Fruit fly (Drosophila melanogaster) whole organism, embryonic: Measurements from ENCODE around the gene gro.

ENCODE experiments used
- B-H2 ChIP-seq: fragments of 200-800 bp; sonication (Bioruptor generic); optimal IDR thresholded peaks from 2 replicates; lab custom pipeline; 2018; ENCODE audit warnings: missing biosample characterization, mild to moderate bottlenecking, missing genetic modification characterization
- CG10209 ChIP-seq: fragments of 200-800 bp; sonication (Bioruptor generic); optimal IDR thresholded peaks from 3 replicates; lab custom pipeline; 2017; ENCODE audit warnings: missing biosample characterization, mild to moderate bottlenecking, missing genetic modification characterization, missing genetic modification reagents
- CG10654 ChIP-seq: fragments of 200-800 bp; sonication (Bioruptor generic); optimal IDR thresholded peaks from 2 replicates; lab custom pipeline; 2016; ENCODE audit warnings: missing biosample characterization, missing genetic modification characterization
- CG10979 ChIP-seq: fragments of 200-800 bp; sonication (Bioruptor generic); optimal IDR thresholded peaks from 2 replicates; lab custom pipeline; 2018; ENCODE audit warnings: missing biosample characterization, mild to moderate bottlenecking, missing genetic modification characterization, moderate library complexity
- CG11398 ChIP-seq: fragments of 200-800 bp; sonication (Bioruptor generic); optimal IDR thresholded peaks from 2 replicates; lab custom pipeline; 2016; ENCODE audit warnings: missing biosample characterization, missing genetic modification characterization
- CG13424 ChIP-seq: fragments of 200-800 bp; sonication (Bioruptor generic); optimal IDR thresholded peaks from 2 replicates; lab custom pipeline; 2019; ENCODE audit warnings: missing biosample characterization, mild to moderate bottlenecking, missing genetic modification characterization, moderate library complexity
- CG14667 ChIP-seq: fragments of 200-800 bp; sonication (Bioruptor generic); IDR thresholded peaks from 2 replicates; pipeline ENCODE4 v1.3.6; 2022; ENCODE audit warnings: missing biosample characterization, missing genetic modification characterization
- CG14965 ChIP-seq: fragments of 200-800 bp; sonication (Bioruptor generic); optimal IDR thresholded peaks from 2 replicates; lab custom pipeline; 2016; ENCODE audit warnings: missing biosample characterization, missing genetic modification characterization, borderline replicate concordance
- CG15073 ChIP-seq: fragments of 200-800 bp; sonication (Bioruptor generic); optimal IDR thresholded peaks from 2 replicates; lab custom pipeline; 2016; ENCODE audit warnings: missing biosample characterization, missing genetic modification characterization
- CG1529 ChIP-seq: fragments of 200-800 bp; sonication (Bioruptor generic); optimal IDR thresholded peaks from 3 replicates; lab custom pipeline; 2018; ENCODE audit warnings: missing biosample characterization, missing genetic modification characterization
- CG17385 ChIP-seq: fragments of 200-800 bp; sonication (Bioruptor generic); optimal IDR thresholded peaks from 3 replicates; lab custom pipeline; 2018; ENCODE audit warnings: missing biosample characterization, mild to moderate bottlenecking, missing genetic modification characterization
- CG31365 ChIP-seq: fragments of 200-800 bp; sonication (Bioruptor generic); optimal IDR thresholded peaks from 2 replicates; lab custom pipeline; 2018; ENCODE audit warnings: missing biosample characterization, mild to moderate bottlenecking, missing genetic modification characterization
- CG33213 ChIP-seq: fragments of 200-800 bp; sonication (Bioruptor generic); optimal IDR thresholded peaks from 3 replicates; lab custom pipeline; 2016; ENCODE audit warnings: missing biosample characterization, missing genetic modification characterization
- CG34224 ChIP-seq: fragments of 200-800 bp; sonication (Bioruptor generic); IDR thresholded peaks from 3 replicates; pipeline ENCODE4 v1.3.6; 2022; ENCODE audit warnings: missing biosample characterization, missing genetic modification characterization; ENCODE audit not compliant: partially characterized antibody
- CG4360 ChIP-seq: fragments of 200-800 bp; sonication (Bioruptor generic); IDR thresholded peaks from 2 replicates; pipeline ENCODE4 v1.3.6; 2022; ENCODE audit warnings: missing biosample characterization, missing genetic modification characterization
- CG4617 ChIP-seq: fragments of 200-800 bp; sonication (Bioruptor generic); optimal IDR thresholded peaks from 3 replicates; lab custom pipeline; 2016; ENCODE audit warnings: missing biosample characterization, missing genetic modification characterization, borderline replicate concordance
- CG6683 ChIP-seq: fragments of 200-800 bp; sonication (Bioruptor generic); optimal IDR thresholded peaks from 2 replicates; lab custom pipeline; 2017; ENCODE audit warnings: missing biosample characterization, mild to moderate bottlenecking, missing genetic modification characterization, missing genetic modification reagents
- CG6813 ChIP-seq: fragments of 200-800 bp; sonication (Bioruptor generic); optimal IDR thresholded peaks from 2 replicates; lab custom pipeline; 2017; ENCODE audit warnings: missing biosample characterization, missing genetic modification characterization, mild to moderate bottlenecking, moderate library complexity, missing genetic modification reagents
- CG6854 ChIP-seq: fragments of 200-800 bp; sonication (Bioruptor generic); optimal IDR thresholded peaks from 3 replicates; lab custom pipeline; 2017; ENCODE audit warnings: missing biosample characterization, mild to moderate bottlenecking, missing genetic modification characterization
- CG7745 ChIP-seq: fragments of 200-800 bp; sonication (Bioruptor generic); optimal IDR thresholded peaks from 2 replicates; lab custom pipeline; 2018; ENCODE audit warnings: missing biosample characterization, mild to moderate bottlenecking, missing genetic modification characterization, moderate library complexity
- CG7786 ChIP-seq: fragments of 200-800 bp; sonication (Bioruptor generic); optimal IDR thresholded peaks from 2 replicates; lab custom pipeline; 2016; ENCODE audit warnings: missing biosample characterization, missing genetic modification characterization
- CG9437 ChIP-seq: fragments of 200-800 bp; sonication (Bioruptor generic); optimal IDR thresholded peaks from 2 replicates; lab custom pipeline; 2018; ENCODE audit warnings: missing biosample characterization, mild to moderate bottlenecking, missing genetic modification characterization
- CG9609 ChIP-seq: fragments of 200-800 bp; sonication (Bioruptor generic); optimal IDR thresholded peaks from 3 replicates; lab custom pipeline; 2016; ENCODE audit warnings: missing biosample characterization, missing genetic modification characterization
- Dfd ChIP-seq, 2 experiments: fragments of >200 bp; optimal IDR thresholded peaks; 2 replicates each; lab custom pipeline; 2017; ENCODE audit warnings: missing biosample characterization in 2 of 2, missing genetic modification characterization in 2 of 2
- Doc3 ChIP-seq: fragments of 200-800 bp; sonication (Bioruptor generic); IDR thresholded peaks from 3 replicates; pipeline ENCODE4 v1.3.6; 2022; ENCODE audit warnings: missing biosample characterization, missing genetic modification characterization; ENCODE audit not compliant: partially characterized antibody
- E2f2 ChIP-seq: fragments of 200-800 bp; sonication (Bioruptor generic); IDR thresholded peaks from 2 replicates; pipeline ENCODE4 v1.3.6; 2022; ENCODE audit warnings: missing biosample characterization, missing genetic modification characterization
- Gsc ChIP-seq: fragments of 200-800 bp; sonication (Bioruptor generic); IDR thresholded peaks from 2 replicates; pipeline ENCODE4 v1.3.6; 2022; ENCODE audit warnings: missing biosample characterization, missing genetic modification characterization
- H15 ChIP-seq: fragments of 200-800 bp; sonication (Bioruptor generic); IDR thresholded peaks from 3 replicates; pipeline ENCODE4 v1.3.6; 2022; ENCODE audit warnings: missing biosample characterization, missing genetic modification characterization
- Hmr ChIP-seq: fragments of 200-800 bp; sonication (Bioruptor generic); optimal IDR thresholded peaks from 3 replicates; lab custom pipeline; 2017; ENCODE audit warnings: mild to moderate bottlenecking, missing biosample characterization, missing genetic modification reagents, missing genetic modification characterization
- Hsf ChIP-seq: fragments of 200-800 bp; sonication (Bioruptor generic); optimal IDR thresholded peaks from 3 replicates; lab custom pipeline; 2016; ENCODE audit warnings: missing biosample characterization, missing genetic modification characterization
- Mes4 ChIP-seq: fragments of 200-800 bp; sonication (Bioruptor generic); optimal IDR thresholded peaks from 2 replicates; lab custom pipeline; 2016; ENCODE audit warnings: missing biosample characterization, missing genetic modification characterization
- ac ChIP-seq: fragments of 200-800 bp; sonication (Bioruptor generic); optimal IDR thresholded peaks from 3 replicates; lab custom pipeline; 2017; ENCODE audit warnings: missing biosample characterization, mild to moderate bottlenecking, missing genetic modification characterization
- az2 ChIP-seq: fragments of 200-800 bp; sonication (Bioruptor generic); optimal IDR thresholded peaks from 3 replicates; lab custom pipeline; 2016; ENCODE audit warnings: missing biosample characterization, missing genetic modification characterization
- bsh ChIP-seq, 2 experiments: fragments of 200-800 bp; sonication (Bioruptor generic); optimal IDR thresholded peaks; 2 replicates each; lab custom pipeline; 2017 to 2018; ENCODE audit warnings: mild to moderate bottlenecking in 2 of 2, missing biosample characterization in 2 of 2, missing genetic modification characterization in 2 of 2, moderate library complexity in 1 of 2
- danr ChIP-seq: fragments of 200-800 bp; sonication (Bioruptor generic); IDR thresholded peaks from 2 replicates; pipeline ENCODE4 v1.3.6; 2022; ENCODE audit warnings: missing biosample characterization, missing genetic modification characterization
- fd96Cb ChIP-seq: fragments of 200-800 bp; sonication (Bioruptor generic); optimal IDR thresholded peaks from 2 replicates; lab custom pipeline; 2018; ENCODE audit warnings: missing biosample characterization, mild to moderate bottlenecking, missing genetic modification characterization, moderate library complexity
- fu2 ChIP-seq: fragments of 200-800 bp; sonication (Bioruptor generic); optimal IDR thresholded peaks from 2 replicates; lab custom pipeline; 2016; ENCODE audit warnings: missing biosample characterization, missing genetic modification characterization
- gro ChIP-seq: fragments of 200-800 bp; sonication (Bioruptor generic); optimal IDR thresholded peaks from 2 replicates; lab custom pipeline; 2016; ENCODE audit warnings: missing biosample characterization, missing genetic modification characterization
- knrl ChIP-seq: fragments of 200-800 bp; sonication (Bioruptor generic); IDR thresholded peaks from 3 replicates; pipeline ENCODE4 v1.3.6; 2022; ENCODE audit warnings: missing biosample characterization, missing genetic modification characterization; ENCODE audit not compliant: partially characterized antibody
- pnt ChIP-seq: fragments of 200-800 bp; sonication (Bioruptor generic); optimal IDR thresholded peaks from 3 replicates; lab custom pipeline; 2016; ENCODE audit warnings: missing biosample characterization, missing genetic modification characterization
- ranshi ChIP-seq: fragments of 200-800 bp; sonication (Bioruptor generic); IDR thresholded peaks from 2 replicates; pipeline ENCODE4 v1.3.6; 2022; ENCODE audit warnings: missing biosample characterization, missing genetic modification characterization
- ro ChIP-seq: fragments of 200-800 bp; sonication (Bioruptor generic); IDR thresholded peaks from 2 replicates; pipeline ENCODE4 v1.3.6; 2022; ENCODE audit warnings: missing biosample characterization, missing genetic modification characterization
- sqz ChIP-seq: fragments of 200-800 bp; sonication (Bioruptor generic); optimal IDR thresholded peaks from 3 replicates; lab custom pipeline; 2018; ENCODE audit warnings: missing biosample characterization, mild to moderate bottlenecking, missing genetic modification characterization
- vvl ChIP-seq: fragments of 200-800 bp; sonication (Bioruptor generic); IDR thresholded peaks from 2 replicates; pipeline ENCODE4 v1.3.6; 2022; ENCODE audit warnings: missing biosample characterization, missing genetic modification characterization
- wdn ChIP-seq: fragments of 200-800 bp; sonication (Bioruptor generic); IDR thresholded peaks from 2 replicates; pipeline ENCODE4 v1.3.6; 2022; ENCODE audit warnings: missing biosample characterization, missing genetic modification characterization
- wor ChIP-seq: fragments of 200-800 bp; sonication (Bioruptor generic); IDR thresholded peaks from 2 replicates; pipeline ENCODE4 v1.3.6; 2022; ENCODE audit warnings: missing biosample characterization, missing genetic modification characterization
- z ChIP-seq: fragments of 200-800 bp; sonication (Bioruptor generic); IDR thresholded peaks from 3 replicates; pipeline ENCODE4 v1.3.6; 2022; ENCODE audit warnings: missing biosample characterization, missing genetic modification characterization
- zen ChIP-seq: fragments of 200-800 bp; sonication (Bioruptor generic); optimal IDR thresholded peaks from 3 replicates; lab custom pipeline; 2018; ENCODE audit warnings: missing biosample characterization, mild to moderate bottlenecking, missing genetic modification characterization, moderate library complexity

The gro gene

dm6 chr3R:26017771-26018731 is 23.5 kb upstream of the gro start (continued):
- no peak for TF ChIP-seq fu2 (GFP tag; lab: Kevin White, UChicago)
- TF ChIP-seq ro (GFP tag; lab: Robert Waterston, UW) = peak; percentile 39; the same call in 1 of the 2 replicates
- TF ChIP-seq CG34224 (GFP tag; lab: Robert Waterston, UW) = no peak
- no peak for TF ChIP-seq CG15073
- TF ChIP-seq Dfd (GFP tag; optimal IDR thresholded peaks at IDR 0.05; lab: Kevin White, UChicago) = no peak
- TF ChIP-seq Mes4 = no peak
- peak; percentile 35 for TF ChIP-seq CG10654
- TF ChIP-seq bsh (GFP tag; optimal IDR thresholded peaks at IDR 0.05; lab: Kevin White, UChicago) = peak; percentile 88 to 89
- 0 out of 2 replicates have a peak, but pooled peaks have one; percentile 78 for TF ChIP-seq vvl
- peak; percentile 78 for TF ChIP-seq CG9437 (GFP tag; lab: Kevin White, UChicago)
- TF ChIP-seq CG9609 = no peak
- peak; percentile 86 for TF ChIP-seq sqz (GFP tag; lab: Kevin White, UChicago)
- peak; percentile 34; the same call in 1 of the 3 replicates for TF ChIP-seq H15 (GFP tag; lab: Robert Waterston, UW)
- TF ChIP-seq az2 = peak; percentile 76
- no peak for TF ChIP-seq Doc3
- TF ChIP-seq CG14667 = peak; percentile 59
- peak; percentile 84 for TF ChIP-seq CG10209 (GFP tag; lab: Kevin White, UChicago)
- peak; percentile 67 for TF ChIP-seq CG17385 (GFP tag; lab: Kevin White, UChicago)
- 0 out of 3 replicates have a peak, but pooled peaks have one; percentile 4 for TF ChIP-seq z (GFP tag; lab: Robert Waterston, UW)
- TF ChIP-seq gro (GFP tag; lab: Kevin White, UChicago) = no peak
- TF ChIP-seq CG31365 (tag; lab: Kevin White, UChicago) = no peak
- no peak for TF ChIP-seq knrl (GFP tag; lab: Robert Waterston, UW)
- peak; percentile 78 for TF ChIP-seq CG6813 (GFP tag; lab: Kevin White, UChicago)
- no peak for TF ChIP-seq B-H2 (GFP tag; lab: Kevin White, UChicago)
- peak; percentile 37; the same call in 1 of the 2 replicates for TF ChIP-seq danr
- peak; percentile 62 for TF ChIP-seq CG4617 (GFP tag; lab: Kevin White, UChicago)
- TF ChIP-seq E2f2 (GFP tag; lab: Robert Waterston, UW) = peak; percentile 36; the same call in 1 of the 2 replicates
- no peak for TF ChIP-seq pnt
- TF ChIP-seq ranshi (GFP tag; lab: Robert Waterston, UW) = peak; percentile 51; the same call in 1 of the 2 replicates
- peak; percentile 43; the same call in 1 of the 2 replicates for TF ChIP-seq wor (GFP tag; lab: Robert Waterston, UW)
- TF ChIP-seq CG6683 (GFP tag; lab: Kevin White, UChicago) = peak; percentile 10
- no peak for TF ChIP-seq Hsf
- peak; percentile 89 for TF ChIP-seq fd96Cb
- no peak; the same call in 1 of the 2 replicates for TF ChIP-seq Gsc
- TF ChIP-seq CG7745 = peak; percentile 52
- no peak for TF ChIP-seq CG7786
- peak; percentile 95 for TF ChIP-seq zen (tag; lab: Kevin White, UChicago)
- peak; percentile 97 for TF ChIP-seq CG10979 (tag; lab: Kevin White, UChicago)
- TF ChIP-seq CG6854 (GFP tag; lab: Kevin White, UChicago) = no peak
- peak; percentile 90 for TF ChIP-seq CG13424 (tag; lab: Kevin White, UChicago)
- peak; percentile 82 for TF ChIP-seq ac (GFP tag; lab: Kevin White, UChicago)
- no peak for TF ChIP-seq wdn
- no peak for TF ChIP-seq CG11398
- peak; percentile 21 for TF ChIP-seq Hmr
- peak; percentile 87 for TF ChIP-seq CG4360 (GFP tag; lab: Robert Waterston, UW)
- TF ChIP-seq CG1529 (GFP tag; lab: Kevin White, UChicago) = peak; percentile 72
- TF ChIP-seq CG14965 (GFP tag; lab: Kevin White, UChicago) = no peak
- TF ChIP-seq CG33213 (GFP tag; lab: Kevin White, UChicago) = no peak
